Fruit fly (Drosophila melanogaster) whole organism, embryonic: ENCODE measurements around the gene papi.

Experiments
- Aef1 ChIP-seq: fragments of 200-800 bp; sonication (Bioruptor generic); IDR thresholded peaks from 3 replicates; pipeline ENCODE4 v1.3.6; 2022; ENCODE audit warnings: missing biosample characterization, missing genetic modification characterization
- Blimp-1 ChIP-seq: fragments of 200-800 bp; sonication (Bioruptor generic); optimal IDR thresholded peaks from 3 replicates; lab custom pipeline; 2018; ENCODE audit warnings: missing biosample characterization, missing genetic modification characterization, mild to moderate bottlenecking, moderate library complexity, missing genetic modification reagents
- CG10147 ChIP-seq: fragments of 200-800 bp; sonication (Bioruptor generic); optimal IDR thresholded peaks from 2 replicates; lab custom pipeline; 2019; ENCODE audit warnings: missing biosample characterization, mild to moderate bottlenecking, missing genetic modification characterization, moderate library complexity
- CG12219 ChIP-seq: fragments of 200-800 bp; sonication (Bioruptor generic); optimal IDR thresholded peaks from 3 replicates; lab custom pipeline; 2018; ENCODE audit warnings: missing biosample characterization, mild to moderate bottlenecking, missing genetic modification characterization
- CG12942 ChIP-seq: fragments of 200-800 bp; sonication (Bioruptor generic); optimal IDR thresholded peaks from 3 replicates; lab custom pipeline; 2016; ENCODE audit warnings: missing biosample characterization, missing genetic modification characterization
- CG15269 ChIP-seq: fragments of 200-800 bp; sonication (Bioruptor generic); optimal IDR thresholded peaks from 2 replicates; lab custom pipeline; 2018; ENCODE audit warnings: missing biosample characterization, mild to moderate bottlenecking, missing genetic modification characterization, moderate library complexity
- CG18262 ChIP-seq: fragments of 200-800 bp; optimal IDR thresholded peaks from 3 replicates; lab custom pipeline; 2019; ENCODE audit warnings: missing biosample characterization, mild to moderate bottlenecking, missing genetic modification characterization, moderate library complexity
- CG2120 ChIP-seq: fragments of 200-800 bp; sonication (Bioruptor generic); optimal IDR thresholded peaks from 3 replicates; lab custom pipeline; 2016; ENCODE audit warnings: missing biosample characterization, missing genetic modification characterization
- CG2129 ChIP-seq: fragments of 200-800 bp; sonication (Bioruptor generic); IDR thresholded peaks from 2 replicates; pipeline ENCODE4 v1.3.6; 2022; ENCODE audit warnings: missing biosample characterization, missing genetic modification characterization; ENCODE audit not compliant: partially characterized antibody
- CG34224 ChIP-seq: fragments of 200-800 bp; sonication (Bioruptor generic); IDR thresholded peaks from 3 replicates; pipeline ENCODE4 v1.3.6; 2022; ENCODE audit warnings: missing biosample characterization, missing genetic modification characterization; ENCODE audit not compliant: partially characterized antibody
- CG3838 ChIP-seq: fragments of 200-800 bp; sonication (Bioruptor generic); optimal IDR thresholded peaks from 3 replicates; lab custom pipeline; 2016; ENCODE audit warnings: missing biosample characterization, missing genetic modification characterization
- CG3995 ChIP-seq: fragments of 200-800 bp; sonication (Bioruptor generic); optimal IDR thresholded peaks from 3 replicates; lab custom pipeline; 2016; ENCODE audit warnings: missing biosample characterization, missing genetic modification characterization
- CG4854 ChIP-seq: fragments of 200-800 bp; sonication (Bioruptor generic); optimal IDR thresholded peaks from 2 replicates; lab custom pipeline; 2016; ENCODE audit warnings: missing biosample characterization, missing genetic modification characterization, inconsistent platforms
- CG5180 ChIP-seq: fragments of 200-800 bp; sonication (Bioruptor generic); optimal IDR thresholded peaks from 3 replicates; lab custom pipeline; 2017; ENCODE audit warnings: missing biosample characterization, missing genetic modification characterization, mild to moderate bottlenecking, moderate library complexity, missing genetic modification reagents
- CG6254 ChIP-seq: fragments of 200-800 bp; sonication (Bioruptor generic); optimal IDR thresholded peaks from 3 replicates; lab custom pipeline; 2017; ENCODE audit warnings: mild to moderate bottlenecking, missing biosample characterization, missing genetic modification reagents, missing genetic modification characterization
- CG6791 ChIP-seq: fragments of 200-800 bp; sonication (Bioruptor generic); IDR thresholded peaks from 3 replicates; pipeline ENCODE4 v1.3.6; 2022; ENCODE audit warnings: missing biosample characterization, missing genetic modification characterization; ENCODE audit not compliant: partially characterized antibody
- CG7556 ChIP-seq: fragments of 200-800 bp; sonication (Bioruptor generic); optimal IDR thresholded peaks from 2 replicates; lab custom pipeline; 2017; ENCODE audit warnings: missing biosample characterization, mild to moderate bottlenecking, missing genetic modification characterization
- CkIIα-i1 ChIP-seq: fragments of 200-800 bp; sonication (Bioruptor generic); IDR thresholded peaks from 2 replicates; pipeline ENCODE4 v1.3.6; 2022; ENCODE audit warnings: missing biosample characterization, missing genetic modification characterization
- D19B ChIP-seq: fragments of 200-800 bp; sonication (Bioruptor generic); optimal IDR thresholded peaks from 2 replicates; lab custom pipeline; 2017; ENCODE audit warnings: missing biosample characterization, mild to moderate bottlenecking, missing genetic modification characterization
- Doc3 ChIP-seq: fragments of 200-800 bp; sonication (Bioruptor generic); IDR thresholded peaks from 3 replicates; pipeline ENCODE4 v1.3.6; 2022; ENCODE audit warnings: missing biosample characterization, missing genetic modification characterization; ENCODE audit not compliant: partially characterized antibody
- Hand ChIP-seq: fragments of 200-800 bp; sonication (Bioruptor generic); optimal IDR thresholded peaks from 2 replicates; lab custom pipeline; 2017; ENCODE audit warnings: mild to moderate bottlenecking, missing biosample characterization, missing genetic modification reagents, missing genetic modification characterization
- Hr51 ChIP-seq, 2 experiments: fragments of 200-800 bp; sonication (Bioruptor generic); optimal IDR thresholded peaks; 2 replicates in 1 of 2; 3 replicates in 1 of 2; lab custom pipeline; 2016 to 2018; ENCODE audit warnings: missing biosample characterization in 2 of 2, missing genetic modification characterization in 2 of 2, mild to moderate bottlenecking in 1 of 2, moderate library complexity in 1 of 2
- Mad ChIP-seq: fragments of 200-800 bp; sonication (Bioruptor generic); optimal IDR thresholded peaks from 2 replicates; lab custom pipeline; 2016; ENCODE audit warnings: missing biosample characterization, missing genetic modification characterization
- Med ChIP-seq: fragments of 200-800 bp; sonication (Bioruptor generic); peaks from one replicate; lab custom pipeline; 2016; ENCODE audit warnings: missing biosample characterization, missing genetic modification characterization, mild to moderate bottlenecking, inconsistent platforms, moderate library complexity
- Mrtf ChIP-seq: fragments of 200-800 bp; sonication (Bioruptor generic); IDR thresholded peaks from 3 replicates; pipeline ENCODE4 v1.3.6; 2022; ENCODE audit warnings: missing biosample characterization, missing genetic modification characterization
- Nf-YA ChIP-seq: fragments of 200-800 bp; sonication (Bioruptor generic); IDR thresholded peaks from 2 replicates; pipeline ENCODE4 v1.3.6; 2022; ENCODE audit warnings: missing biosample characterization, missing genetic modification characterization
- Ravus ChIP-seq: fragments of 200-800 bp; sonication (Bioruptor generic); IDR thresholded peaks from 2 replicates; pipeline ENCODE4 v1.3.6; 2022; ENCODE audit warnings: missing biosample characterization, missing genetic modification characterization
- aop ChIP-seq: fragments of 200-800 bp; sonication (Bioruptor generic); IDR thresholded peaks from 2 replicates; pipeline ENCODE4 v1.3.6; 2022; ENCODE audit warnings: missing biosample characterization, missing genetic modification characterization
- az2 ChIP-seq: fragments of 200-800 bp; sonication (Bioruptor generic); optimal IDR thresholded peaks from 3 replicates; lab custom pipeline; 2016; ENCODE audit warnings: missing biosample characterization, missing genetic modification characterization
- btn ChIP-seq: fragments of 200-800 bp; sonication (Bioruptor generic); optimal IDR thresholded peaks from 2 replicates; lab custom pipeline; 2016; ENCODE audit warnings: missing biosample characterization, missing genetic modification characterization
- crp ChIP-seq, 2 experiments: fragments of 200-800 bp; sonication (Bioruptor generic); optimal IDR thresholded peaks; 2 replicates in 1 of 2; 3 replicates in 1 of 2; lab custom pipeline; 2017; ENCODE audit warnings: missing biosample characterization in 2 of 2, missing genetic modification characterization in 2 of 2, mild to moderate bottlenecking in 1 of 2, moderate library complexity in 1 of 2
- dati ChIP-seq: fragments of 200-800 bp; sonication (Bioruptor generic); IDR thresholded peaks from 2 replicates; pipeline ENCODE4 v1.3.6; 2022; ENCODE audit warnings: missing biosample characterization, missing genetic modification characterization
- dimm ChIP-seq: fragments of 200-800 bp; sonication (Bioruptor generic); IDR thresholded peaks from 2 replicates; pipeline ENCODE4 v1.3.6; 2022; ENCODE audit warnings: missing biosample characterization, missing genetic modification characterization
- dmrt11E ChIP-seq: fragments of 200-800 bp; sonication (Bioruptor generic); optimal IDR thresholded peaks from 3 replicates; lab custom pipeline; 2018; ENCODE audit warnings: missing biosample characterization, mild to moderate bottlenecking, missing genetic modification characterization, moderate library complexity
- dpn ChIP-seq, 2 experiments: fragments of 200-800 bp; sonication (Bioruptor generic); optimal IDR thresholded peaks; 3 replicates each; lab custom pipeline; 2016; ENCODE audit warnings: missing biosample characterization in 2 of 2, missing genetic modification characterization in 2 of 2
- en ChIP-seq: fragments of 200-800 bp; sonication (Bioruptor generic); optimal IDR thresholded peaks from 2 replicates; lab custom pipeline; 2016; ENCODE audit warnings: missing biosample characterization, missing genetic modification characterization
- esg ChIP-seq: fragments of 200-800 bp; sonication (Bioruptor generic); conservative IDR thresholded peaks from 2 replicates; pipeline ENCODE4 v1.3.6; 2022; ENCODE audit warnings: missing biosample characterization, missing genetic modification characterization
- eyg ChIP-seq: fragments of 200-800 bp; sonication (Bioruptor generic); optimal IDR thresholded peaks from 3 replicates; lab custom pipeline; 2016; ENCODE audit warnings: missing biosample characterization, missing genetic modification characterization
- gem ChIP-seq: fragments of 200-800 bp; sonication (Bioruptor generic); optimal IDR thresholded peaks from 2 replicates; lab custom pipeline; 2019; ENCODE audit warnings: missing biosample characterization, mild to moderate bottlenecking, missing genetic modification characterization, moderate library complexity
- gsb ChIP-seq: fragments of 200-800 bp; sonication (Bioruptor generic); IDR thresholded peaks from 2 replicates; pipeline ENCODE4 v1.3.6; 2022; ENCODE audit warnings: missing biosample characterization, missing genetic modification characterization
- h ChIP-seq: fragments of >200 bp; optimal IDR thresholded peaks from 2 replicates; lab custom pipeline; 2017
- hbn ChIP-seq: fragments of 200-800 bp; sonication (Bioruptor generic); IDR thresholded peaks from 2 replicates; pipeline ENCODE4 v1.3.6; 2022; ENCODE audit warnings: missing biosample characterization, missing genetic modification characterization; ENCODE audit not compliant: partially characterized antibody
- her ChIP-seq: fragments of 200-800 bp; sonication (Bioruptor generic); optimal IDR thresholded peaks from 2 replicates; lab custom pipeline; 2016; ENCODE audit warnings: missing biosample characterization, missing genetic modification characterization
- nom ChIP-seq: fragments of 200-800 bp; sonication (Bioruptor generic); optimal IDR thresholded peaks from 2 replicates; lab custom pipeline; 2017; ENCODE audit warnings: missing biosample characterization, missing genetic modification characterization, mild to moderate bottlenecking, moderate library complexity, missing genetic modification reagents
- run ChIP-seq: fragments of 200-800 bp; sonication (Bioruptor generic); optimal IDR thresholded peaks from 3 replicates; lab custom pipeline; 2018; ENCODE audit warnings: missing biosample characterization, mild to moderate bottlenecking, missing genetic modification characterization
- sd ChIP-seq: fragments of 200-800 bp; sonication (Bioruptor generic); optimal IDR thresholded peaks from 3 replicates; lab custom pipeline; 2018; ENCODE audit warnings: missing biosample characterization, mild to moderate bottlenecking, missing genetic modification characterization, moderate library complexity
- shn ChIP-seq: fragments of 200-800 bp; sonication (Bioruptor generic); optimal IDR thresholded peaks from 3 replicates; lab custom pipeline; 2016; ENCODE audit warnings: missing biosample characterization, missing genetic modification characterization
- sqz ChIP-seq: fragments of 200-800 bp; sonication (Bioruptor generic); optimal IDR thresholded peaks from 3 replicates; lab custom pipeline; 2018; ENCODE audit warnings: missing biosample characterization, mild to moderate bottlenecking, missing genetic modification characterization
- unc-4 ChIP-seq: fragments of 200-800 bp; sonication (Bioruptor generic); IDR thresholded peaks from 2 replicates; pipeline ENCODE4 v1.3.6; 2022; ENCODE audit warnings: missing biosample characterization, missing genetic modification characterization; ENCODE audit not compliant: partially characterized antibody
- unpg ChIP-seq: fragments of 200-800 bp; sonication (Bioruptor generic); optimal IDR thresholded peaks from 3 replicates; lab custom pipeline; 2018; ENCODE audit warnings: missing biosample characterization, mild to moderate bottlenecking, missing genetic modification characterization, moderate library complexity
- zen2 ChIP-seq: fragments of 200-800 bp; sonication (Bioruptor generic); IDR thresholded peaks from 3 replicates; pipeline ENCODE4 v1.3.6; 2022; ENCODE audit warnings: missing biosample characterization, missing genetic modification characterization; ENCODE audit not compliant: partially characterized antibody

Gene papi

dm6 chr2L:2214004-2214403 lies 6.5 kb upstream of the papi start, which contains the start of the genes Uch and CG34174 (continued):
- no peak for TF ChIP-seq gsb
- no peak for TF ChIP-seq en (GFP tag; lab: Kevin White, UChicago)
- TF ChIP-seq CG15269 = no peak
- no peak for TF ChIP-seq unpg (GFP tag; lab: Kevin White, UChicago)
- no peak for TF ChIP-seq dati (GFP tag; lab: Robert Waterston, UW)
- no peak for TF ChIP-seq CG12219
- peak; percentile 45 for TF ChIP-seq CG10147 (GFP tag; lab: Kevin White, UChicago)
- TF ChIP-seq nom (GFP tag; lab: Kevin White, UChicago) = no peak
- no peak for TF ChIP-seq CG12942 (GFP tag; lab: Kevin White, UChicago)
- TF ChIP-seq CG7556 (GFP tag; lab: Kevin White, UChicago) = no peak
- TF ChIP-seq sd (tag; lab: Kevin White, UChicago) = no peak
- TF ChIP-seq run (tag; lab: Kevin White, UChicago) = no peak
- TF ChIP-seq Doc3 = peak; percentile 72
- TF ChIP-seq CG6791 (GFP tag; lab: Robert Waterston, UW) = peak; percentile 65
- TF ChIP-seq Nf-YA (GFP tag; lab: Robert Waterston, UW) = no peak
- TF ChIP-seq Blimp-1 (GFP tag; lab: Kevin White, UChicago) = no peak
- TF ChIP-seq CG5180 = no peak
- no peak for TF ChIP-seq CG3995
- TF ChIP-seq CG2129 (GFP tag; lab: Robert Waterston, UW) = no peak; the same call in 1 of the 2 replicates
- TF ChIP-seq Hr51 (GFP tag; optimal IDR thresholded peaks at IDR 0.05; lab: Kevin White, UChicago) = peak in 1 of 2 experiments; percentile 3
- TF ChIP-seq dpn (GFP tag; optimal IDR thresholded peaks at IDR 0.05; lab: Kevin White, UChicago) = peak in 1 of 2 experiments; percentile 31
- no peak for TF ChIP-seq sqz (GFP tag; lab: Kevin White, UChicago)
- no peak for TF ChIP-seq CkIIα-i1 (GFP tag; lab: Robert Waterston, UW)
- no peak for TF ChIP-seq her
- TF ChIP-seq Ravus (GFP tag; lab: Robert Waterston, UW) = no peak
- TF ChIP-seq CG2120 (GFP tag; lab: Kevin White, UChicago) = peak; percentile 5
- TF ChIP-seq unc-4 = peak; percentile 77

dm6 chr2L:2216065-2216464 lies 4.5 kb upstream of the papi start, which contains the start of gene daed:
Gene daed, minus strand, starts transcription at chr2L:2216311.
- TF ChIP-seq CG4854 (GFP tag; lab: Kevin White, UChicago) (no peak), CG2120 (GFP tag; lab: Kevin White, UChicago) (no peak), Mrtf (GFP tag; lab: Robert Waterston, UW) (no peak), az2 (GFP tag; lab: Kevin White, UChicago) (no peak), Med (GFP tag; lab: Kevin White, UChicago) (peak; percentile 79), esg (GFP tag; lab: Robert Waterston, UW) (no peak), Aef1 (GFP tag; lab: Robert Waterston, UW) (no peak), CG3838 (GFP tag; lab: Kevin White, UChicago) (no peak), zen2 (GFP tag; lab: Robert Waterston, UW) (no peak), hbn (GFP tag; lab: Robert Waterston, UW) (no peak), btn (no peak), Mad (no peak), Blimp-1 (GFP tag; lab: Kevin White, UChicago) (no peak), shn (GFP tag; lab: Kevin White, UChicago) (no peak), CG6254 (GFP tag; lab: Kevin White, UChicago) (no peak), dimm (GFP tag; lab: Robert Waterston, UW) (no peak), CG34224 (GFP tag; lab: Robert Waterston, UW) (0 out of 3 replicates have a peak, but pooled peaks have one; percentile 28), aop (no peak), crp (GFP tag; optimal IDR thresholded peaks at IDR 0.05; lab: Kevin White, UChicago) (no peak), h (no peak), eyg (GFP tag; lab: Kevin White, UChicago) (no peak), dmrt11E (tag; lab: Kevin White, UChicago) (no peak), Hand (GFP tag; lab: Kevin White, UChicago) (no peak), CG18262 (tag; lab: Kevin White, UChicago) (no peak), D19B (GFP tag; lab: Kevin White, UChicago) (no peak), gem (tag; lab: Kevin White, UChicago) (no peak)
